Fruit fly (Drosophila melanogaster): ENCODE data around the gene Idgf2.

Gene Idgf2

dm6 chr2L:16448451-16449206 is 1.5 kb downstream of the Idgf2 start, which contains the start of gene CG5888:
TSS of gene CG5888 (minus strand) at chr2L:16448469.
- TF ChIP-seq psq (optimal IDR thresholded peaks at IDR 0.05) (no peak), CG8478 (optimal IDR thresholded peaks at IDR 0.05) (no peak), Dll (optimal IDR thresholded peaks at IDR 0.05) (no peak), EcR (GFP tag; optimal IDR thresholded peaks at IDR 0.05) (no peak), pan (optimal IDR thresholded peaks at IDR 0.05) (no peak), usp (GFP tag; optimal IDR thresholded peaks at IDR 0.05) (no peak)

- TF ChIP-seq CG8478 (optimal IDR thresholded peaks at IDR 0.05): no peak
- TF ChIP-seq Dll (optimal IDR thresholded peaks at IDR 0.05): no peak
- TF ChIP-seq psq (optimal IDR thresholded peaks at IDR 0.05): no peak
- no peak for TF ChIP-seq pan (optimal IDR thresholded peaks at IDR 0.05)
- TF ChIP-seq EcR (GFP tag; optimal IDR thresholded peaks at IDR 0.05): no peak
- no peak for TF ChIP-seq usp (GFP tag; optimal IDR thresholded peaks at IDR 0.05)
Observed at dm6 chr2L:16450891-16451290, 3.8 kb downstream of the Idgf2 start, which contains the start of gene Idgf3. TSS of gene Idgf3 (plus strand) at chr2L:16450907.

- TF ChIP-seq psq (optimal IDR thresholded peaks at IDR 0.05): no peak
- no peak for TF ChIP-seq Dll (optimal IDR thresholded peaks at IDR 0.05)
- no peak for TF ChIP-seq usp (GFP tag; optimal IDR thresholded peaks at IDR 0.05)
- TF ChIP-seq EcR (GFP tag; optimal IDR thresholded peaks at IDR 0.05): no peak
- no peak for TF ChIP-seq pan (optimal IDR thresholded peaks at IDR 0.05)
- no peak for TF ChIP-seq CG8478 (optimal IDR thresholded peaks at IDR 0.05)
Observed at dm6 chr2L:16451858-16452257, 4.7 kb downstream of the Idgf2 start.

- TF ChIP-seq EcR (GFP tag; optimal IDR thresholded peaks at IDR 0.05) (no peak), psq (optimal IDR thresholded peaks at IDR 0.05) (no peak), pan (optimal IDR thresholded peaks at IDR 0.05) (no peak), Dll (optimal IDR thresholded peaks at IDR 0.05) (no peak), CG8478 (optimal IDR thresholded peaks at IDR 0.05) (no peak), usp (GFP tag; optimal IDR thresholded peaks at IDR 0.05) (no peak)
Observed at dm6 chr2L:16458385-16458784, 11.3 kb downstream of the Idgf2 start.

- TF ChIP-seq EcR (GFP tag; optimal IDR thresholded peaks at IDR 0.05): no peak
- no peak for TF ChIP-seq psq (optimal IDR thresholded peaks at IDR 0.05)
- TF ChIP-seq usp (GFP tag; optimal IDR thresholded peaks at IDR 0.05): no peak
- TF ChIP-seq pan (optimal IDR thresholded peaks at IDR 0.05): no peak
- TF ChIP-seq Dll (optimal IDR thresholded peaks at IDR 0.05): no peak
- TF ChIP-seq CG8478 (optimal IDR thresholded peaks at IDR 0.05): no peak
Observed at dm6 chr2L:16463657-16464056, 16.5 kb downstream of the Idgf2 start.

- TF ChIP-seq CG8478 (optimal IDR thresholded peaks at IDR 0.05) (no peak), EcR (GFP tag; optimal IDR thresholded peaks at IDR 0.05) (no peak), usp (GFP tag; optimal IDR thresholded peaks at IDR 0.05) (no peak), Dll (optimal IDR thresholded peaks at IDR 0.05) (no peak), psq (optimal IDR thresholded peaks at IDR 0.05) (no peak), pan (optimal IDR thresholded peaks at IDR 0.05) (no peak)
Observed at dm6 chr2L:16469749-16470148, 22.6 kb downstream of the Idgf2 start.

- TF ChIP-seq psq (optimal IDR thresholded peaks at IDR 0.05) (no peak), pan (optimal IDR thresholded peaks at IDR 0.05) (no peak), usp (GFP tag; optimal IDR thresholded peaks at IDR 0.05) (no peak), Dll (optimal IDR thresholded peaks at IDR 0.05) (no peak), CG8478 (optimal IDR thresholded peaks at IDR 0.05) (no peak), EcR (GFP tag; optimal IDR thresholded peaks at IDR 0.05) (no peak)
Observed at dm6 chr2L:16472184-16472583, 25.1 kb downstream of the Idgf2 start.

- no peak for TF ChIP-seq pan (optimal IDR thresholded peaks at IDR 0.05)
- no peak for TF ChIP-seq psq (optimal IDR thresholded peaks at IDR 0.05)
- TF ChIP-seq Dll (optimal IDR thresholded peaks at IDR 0.05): no peak
- no peak for TF ChIP-seq CG8478 (optimal IDR thresholded peaks at IDR 0.05)
- no peak for TF ChIP-seq EcR (GFP tag; optimal IDR thresholded peaks at IDR 0.05)
- TF ChIP-seq usp (GFP tag; optimal IDR thresholded peaks at IDR 0.05): no peak
Observed at dm6 chr2L:16476517-16476916, 29.4 kb downstream of the Idgf2 start.

- TF ChIP-seq Dll (optimal IDR thresholded peaks at IDR 0.05): no peak
- TF ChIP-seq CG8478 (optimal IDR thresholded peaks at IDR 0.05): peak; percentile 30
Observed at dm6 chr2L:16485643-16486000, 38.5 kb downstream of the Idgf2 start, which contains the start of gene dac. TSS of gene dac (minus strand) at chr2L:16485998.

- TF ChIP-seq pan (optimal IDR thresholded peaks at IDR 0.05) (no peak), CG8478 (optimal IDR thresholded peaks at IDR 0.05) (peak; percentile 69)
Observed at dm6 chr2L:16486001-16486793, 39.1 kb downstream of the Idgf2 start.

- TF ChIP-seq pan (optimal IDR thresholded peaks at IDR 0.05) (no peak), usp (GFP tag; optimal IDR thresholded peaks at IDR 0.05) (no peak), EcR (GFP tag; optimal IDR thresholded peaks at IDR 0.05) (no peak), psq (optimal IDR thresholded peaks at IDR 0.05) (no peak), Dll (optimal IDR thresholded peaks at IDR 0.05) (no peak), CG8478 (optimal IDR thresholded peaks at IDR 0.05) (no peak)
Observed at dm6 chr2L:16487571-16488276, 40.6 kb downstream of the Idgf2 start, which contains the start of gene Nepl8. TSS of gene Nepl8 (plus strand) at chr2L:16488148.
